Worm (Caenorhabditis elegans): ENCODE data around the gene nra-1.

Gene nra-1

ce11 chrIV:17268628-17269027 is 15.4 kb downstream of the nra-1 start:
- TF ChIP-seq nfya-1 (tag; optimal IDR thresholded peaks at IDR 0.05), result peak; percentile 53
- TF ChIP-seq fkh-6 (tag; optimal IDR thresholded peaks at IDR 0.05), result peak; percentile 74
- TF ChIP-seq madf-2 (tag; optimal IDR thresholded peaks at IDR 0.05), result no peak
- no peak for TF ChIP-seq ttx-3 (tag; optimal IDR thresholded peaks at IDR 0.05)
- peak; percentile 36 for TF ChIP-seq syd-9 (tag; optimal IDR thresholded peaks at IDR 0.05)
- TF ChIP-seq zip-5 (tag; optimal IDR thresholded peaks at IDR 0.05), result no peak
- no peak for TF ChIP-seq ama-1 (optimal IDR thresholded peaks at IDR 0.05)
- TF ChIP-seq dve-1 (tag; optimal IDR thresholded peaks at IDR 0.05), result no peak
- TF ChIP-seq K09A11.1 (tag; optimal IDR thresholded peaks at IDR 0.05; ENCODE audit: insufficient read depth), result peak; percentile 5
- peak; percentile 53 for TF ChIP-seq ceh-31 (tag; optimal IDR thresholded peaks at IDR 0.05)
- no peak for TF ChIP-seq sox-4 (tag; optimal IDR thresholded peaks at IDR 0.05)
- no peak for TF ChIP-seq pqm-1 (tag; optimal IDR thresholded peaks at IDR 0.05)
- peak; percentile 93 for TF ChIP-seq unc-42 (tag; optimal IDR thresholded peaks at IDR 0.05)
- TF ChIP-seq elt-4 (tag; optimal IDR thresholded peaks at IDR 0.05), result no peak
- TF ChIP-seq F13H6.1 (tag; optimal IDR thresholded peaks at IDR 0.05), result peak; percentile 31
- TF ChIP-seq sox-2 (GFP tag; IDR thresholded peaks at IDR 0.05), result no peak
- peak; percentile 69 for TF ChIP-seq tbx-2 (tag; optimal IDR thresholded peaks at IDR 0.05)
- TF ChIP-seq pha-2 (tag; optimal IDR thresholded peaks at IDR 0.05), result no peak
- TF ChIP-seq ceh-14 (tag; optimal IDR thresholded peaks at IDR 0.05), result peak; percentile 48
- peak; percentile 65 for TF ChIP-seq rnt-1 (tag; optimal IDR thresholded peaks at IDR 0.05)
- peak; percentile 44 for TF ChIP-seq ceh-18 (tag; optimal IDR thresholded peaks at IDR 0.05)
- peak; percentile 84 for TF ChIP-seq unc-55 (GFP tag; optimal IDR thresholded peaks at IDR 0.05)

- TF ChIP-seq pat-9 (tag; optimal IDR thresholded peaks at IDR 0.05), result no peak
- no peak for TF ChIP-seq T23F11.4 (GFP tag; optimal IDR thresholded peaks at IDR 0.05)
- no peak for TF ChIP-seq che-1 (tag; optimal IDR thresholded peaks at IDR 0.05)
- TF ChIP-seq unc-42 (tag; optimal IDR thresholded peaks at IDR 0.05), result no peak
- TF ChIP-seq ceh-31 (tag; optimal IDR thresholded peaks at IDR 0.05), result no peak
- no peak for TF ChIP-seq ttx-3 (tag; optimal IDR thresholded peaks at IDR 0.05)
- TF ChIP-seq fax-1 (tag; optimal IDR thresholded peaks at IDR 0.05), result no peak
- no peak for TF ChIP-seq hlh-15 (tag; optimal IDR thresholded peaks at IDR 0.05)
- TF ChIP-seq pha-2 (tag; optimal IDR thresholded peaks at IDR 0.05), result no peak
- TF ChIP-seq hlh-30 (tag; optimal IDR thresholded peaks at IDR 0.05; ENCODE audit: insufficient read depth), result no peak
- no peak for TF ChIP-seq hlh-8 (tag; optimal IDR thresholded peaks at IDR 0.05)
- no peak for TF ChIP-seq nhr-11 (tag; optimal IDR thresholded peaks at IDR 0.05)
- no peak for TF ChIP-seq ceh-34 (tag; optimal IDR thresholded peaks at IDR 0.05)
- TF ChIP-seq ama-1 (optimal IDR thresholded peaks at IDR 0.05), result no peak
- TF ChIP-seq ceh-2 (tag; optimal IDR thresholded peaks at IDR 0.05), result no peak
- no peak for TF ChIP-seq ceh-45 (GFP tag; IDR thresholded peaks at IDR 0.05)
- TF ChIP-seq elt-4 (tag; optimal IDR thresholded peaks at IDR 0.05), result no peak
These were observed 15.9 kb downstream of the nra-1 start for ce11 chrIV:17268069-17268468.

- TF ChIP-seq ceh-19 (GFP tag; optimal IDR thresholded peaks at IDR 0.05), result no peak
- no peak for TF ChIP-seq pros-1 (tag; optimal IDR thresholded peaks at IDR 0.05)
- TF ChIP-seq unc-86 (tag; optimal IDR thresholded peaks at IDR 0.05), result no peak
- TF ChIP-seq unc-55 (GFP tag; optimal IDR thresholded peaks at IDR 0.05), result no peak
- TF ChIP-seq eyg-1 (tag; optimal IDR thresholded peaks at IDR 0.05), result no peak
- no peak for TF ChIP-seq pha-4 (tag; optimal IDR thresholded peaks at IDR 0.05)
- TF ChIP-seq sox-4 (tag; optimal IDR thresholded peaks at IDR 0.05), result no peak
- peak; percentile 8 for TF ChIP-seq unc-42 (tag; optimal IDR thresholded peaks at IDR 0.05)
These were observed 16.6 kb downstream of the nra-1 start for ce11 chrIV:17267304-17267891.

ce11 chrIV:17265716-17266115 is 18.3 kb downstream of the nra-1 start:
- TF ChIP-seq ets-4 (tag; optimal IDR thresholded peaks at IDR 0.05), result no peak
- TF ChIP-seq ceh-22 (tag; optimal IDR thresholded peaks at IDR 0.05), result no peak
- no peak for TF ChIP-seq gmeb-2 (tag; optimal IDR thresholded peaks at IDR 0.05)
- TF ChIP-seq pqm-1 (tag; optimal IDR thresholded peaks at IDR 0.05), result no peak
- no peak for TF ChIP-seq Y22D7AL.16 (tag; optimal IDR thresholded peaks at IDR 0.05)
- TF ChIP-seq eyg-1 (tag; optimal IDR thresholded peaks at IDR 0.05), result no peak
- no peak for TF ChIP-seq unc-42 (tag; optimal IDR thresholded peaks at IDR 0.05)
- TF ChIP-seq F13H6.1 (tag; optimal IDR thresholded peaks at IDR 0.05), result no peak
- TF ChIP-seq ztf-16 (tag; optimal IDR thresholded peaks at IDR 0.05), result no peak
- TF ChIP-seq syd-9 (tag; optimal IDR thresholded peaks at IDR 0.05), result no peak
- TF ChIP-seq tbx-2 (tag; optimal IDR thresholded peaks at IDR 0.05), result no peak
- TF ChIP-seq madf-2 (tag; optimal IDR thresholded peaks at IDR 0.05), result no peak
- TF ChIP-seq unc-3 (GFP tag; conservative IDR thresholded peaks at IDR 0.05), result no peak
- TF ChIP-seq unc-3 (tag; optimal IDR thresholded peaks at IDR 0.05), result no peak
- TF ChIP-seq unc-55 (GFP tag; optimal IDR thresholded peaks at IDR 0.05), result no peak
- TF ChIP-seq nhr-232 (tag; optimal IDR thresholded peaks at IDR 0.05), result no peak

Measured in whole organism, late embryonic.